Fruit fly (Drosophila melanogaster) whole organism, embryonic: ENCODE measurements around the gene CG42534.

Source experiments
- ATbp ChIP-seq: fragments of 200-800 bp; sonication (Bioruptor generic); optimal IDR thresholded peaks from 2 replicates; lab custom pipeline; 2017; ENCODE audit warnings: missing biosample characterization, mild to moderate bottlenecking, missing genetic modification characterization, missing genetic modification reagents
- Adf1 ChIP-seq: fragments of 200-800 bp; sonication (Bioruptor generic); IDR thresholded peaks from 2 replicates; pipeline ENCODE4 v1.3.6; 2022; ENCODE audit warnings: missing biosample characterization, missing genetic modification characterization
- Atf3 ChIP-seq: fragments of 200-800 bp; sonication (Bioruptor generic); optimal IDR thresholded peaks from 3 replicates; lab custom pipeline; 2016; ENCODE audit warnings: missing biosample characterization, missing genetic modification characterization
- CG10209 ChIP-seq: fragments of 200-800 bp; sonication (Bioruptor generic); optimal IDR thresholded peaks from 3 replicates; lab custom pipeline; 2017; ENCODE audit warnings: missing biosample characterization, mild to moderate bottlenecking, missing genetic modification characterization, missing genetic modification reagents
- CG1024 ChIP-seq: fragments of 200-800 bp; sonication (Bioruptor generic); IDR thresholded peaks from 2 replicates; pipeline ENCODE4 v1.3.6; 2022; ENCODE audit warnings: missing biosample characterization, missing genetic modification characterization
- CG10321 ChIP-seq: fragments of 200-800 bp; sonication (Bioruptor generic); IDR thresholded peaks from 2 replicates; pipeline ENCODE4 v1.3.6; 2022; ENCODE audit warnings: missing biosample characterization, missing genetic modification characterization
- CG10431 ChIP-seq: fragments of 200-800 bp; sonication (Bioruptor generic); optimal IDR thresholded peaks from 3 replicates; lab custom pipeline; 2018; ENCODE audit warnings: missing biosample characterization, mild to moderate bottlenecking, missing genetic modification characterization
- CG10462 ChIP-seq: fragments of 200-800 bp; sonication (Bioruptor generic); optimal IDR thresholded peaks from 2 replicates; lab custom pipeline; 2016; ENCODE audit warnings: missing biosample characterization, missing genetic modification characterization
- CG12219 ChIP-seq: fragments of 200-800 bp; sonication (Bioruptor generic); optimal IDR thresholded peaks from 3 replicates; lab custom pipeline; 2018; ENCODE audit warnings: missing biosample characterization, mild to moderate bottlenecking, missing genetic modification characterization
- CG13424 ChIP-seq: fragments of 200-800 bp; sonication (Bioruptor generic); optimal IDR thresholded peaks from 2 replicates; lab custom pipeline; 2019; ENCODE audit warnings: missing biosample characterization, mild to moderate bottlenecking, missing genetic modification characterization, moderate library complexity
- CG15011 ChIP-seq: fragments of 200-800 bp; sonication (Bioruptor generic); optimal IDR thresholded peaks from 3 replicates; lab custom pipeline; 2018; ENCODE audit warnings: missing biosample characterization, mild to moderate bottlenecking, missing genetic modification characterization
- CG15269 ChIP-seq: fragments of 200-800 bp; sonication (Bioruptor generic); optimal IDR thresholded peaks from 2 replicates; lab custom pipeline; 2018; ENCODE audit warnings: missing biosample characterization, mild to moderate bottlenecking, missing genetic modification characterization, moderate library complexity
- CG16863 ChIP-seq: fragments of 200-800 bp; sonication (Bioruptor generic); optimal IDR thresholded peaks from 3 replicates; lab custom pipeline; 2016; ENCODE audit warnings: missing biosample characterization, missing genetic modification characterization
- CG17186 ChIP-seq: fragments of 200-800 bp; sonication (Bioruptor generic); optimal IDR thresholded peaks from 3 replicates; lab custom pipeline; 2017; ENCODE audit warnings: missing biosample characterization, missing genetic modification reagents, missing genetic modification characterization
- CG2116 ChIP-seq: fragments of 200-800 bp; sonication (Bioruptor generic); optimal IDR thresholded peaks from 3 replicates; lab custom pipeline; 2018; ENCODE audit warnings: missing biosample characterization, mild to moderate bottlenecking, missing genetic modification characterization
- CG2199 ChIP-seq: fragments of 200-800 bp; sonication (Bioruptor generic); IDR thresholded peaks from 3 replicates; pipeline ENCODE4 v1.3.6; 2022; ENCODE audit warnings: missing biosample characterization, missing genetic modification characterization
- CG2678 ChIP-seq: fragments of 200-800 bp; sonication (Bioruptor generic); optimal IDR thresholded peaks from 3 replicates; lab custom pipeline; 2019; ENCODE audit warnings: missing biosample characterization, mild to moderate bottlenecking, missing genetic modification characterization, moderate library complexity
- CG3163 ChIP-seq: fragments of 200-800 bp; sonication (Bioruptor generic); optimal IDR thresholded peaks from 3 replicates; lab custom pipeline; 2016; ENCODE audit warnings: missing biosample characterization, missing genetic modification characterization
- CG3847 ChIP-seq: fragments of 200-800 bp; sonication (Bioruptor generic); IDR thresholded peaks from 2 replicates; pipeline ENCODE4 v1.3.6; 2022; ENCODE audit warnings: missing biosample characterization, missing genetic modification characterization
- CG4820 ChIP-seq: fragments of 200-800 bp; sonication (Bioruptor generic); optimal IDR thresholded peaks from 3 replicates; lab custom pipeline; 2016; ENCODE audit warnings: missing biosample characterization, missing genetic modification characterization
- CG6175 ChIP-seq: fragments of 200-800 bp; sonication (Bioruptor generic); IDR thresholded peaks from 3 replicates; pipeline ENCODE4 v1.3.6; 2022; ENCODE audit warnings: missing biosample characterization, missing genetic modification characterization
- CG7786 ChIP-seq: fragments of 200-800 bp; sonication (Bioruptor generic); optimal IDR thresholded peaks from 2 replicates; lab custom pipeline; 2016; ENCODE audit warnings: missing biosample characterization, missing genetic modification characterization
- CG8359 ChIP-seq: fragments of 200-800 bp; sonication (Bioruptor generic); optimal IDR thresholded peaks from 2 replicates; lab custom pipeline; 2017; ENCODE audit warnings: missing biosample characterization, mild to moderate bottlenecking, missing genetic modification characterization, borderline replicate concordance
- CG8388 ChIP-seq: fragments of 200-800 bp; sonication (Bioruptor generic); optimal IDR thresholded peaks from 2 replicates; lab custom pipeline; 2019; ENCODE audit warnings: missing biosample characterization, mild to moderate bottlenecking, missing genetic modification characterization, moderate library complexity
- Dfd ChIP-seq, 2 experiments: fragments of >200 bp; optimal IDR thresholded peaks; 2 replicates each; lab custom pipeline; 2017; ENCODE audit warnings: missing biosample characterization in 2 of 2, missing genetic modification characterization in 2 of 2
- Doc3 ChIP-seq: fragments of 200-800 bp; sonication (Bioruptor generic); IDR thresholded peaks from 3 replicates; pipeline ENCODE4 v1.3.6; 2022; ENCODE audit warnings: missing biosample characterization, missing genetic modification characterization; ENCODE audit not compliant: partially characterized antibody
- E2f1 ChIP-seq: fragments of 200-800 bp; sonication (Bioruptor generic); IDR thresholded peaks from 2 replicates; pipeline ENCODE4 v1.3.6; 2022; ENCODE audit warnings: missing biosample characterization, missing genetic modification characterization
- MESR4 ChIP-seq: fragments of 200-800 bp; sonication (Bioruptor generic); optimal IDR thresholded peaks from 2 replicates; lab custom pipeline; 2018; ENCODE audit warnings: missing biosample characterization, mild to moderate bottlenecking, missing genetic modification characterization, moderate library complexity
- Mes4 ChIP-seq: fragments of 200-800 bp; sonication (Bioruptor generic); optimal IDR thresholded peaks from 2 replicates; lab custom pipeline; 2016; ENCODE audit warnings: missing biosample characterization, missing genetic modification characterization
- Myb ChIP-seq: fragments of 200-800 bp; sonication (Bioruptor generic); optimal IDR thresholded peaks from 2 replicates; lab custom pipeline; 2016; ENCODE audit warnings: missing biosample characterization, missing genetic modification characterization
- Ptx1 ChIP-seq: fragments of 200-800 bp; sonication (Bioruptor generic); IDR thresholded peaks from 2 replicates; pipeline ENCODE4 v1.3.6; 2022; ENCODE audit warnings: missing biosample characterization, missing genetic modification characterization
- Sox100B ChIP-seq: fragments of 200-800 bp; sonication (Bioruptor generic); optimal IDR thresholded peaks from 3 replicates; lab custom pipeline; 2018; ENCODE audit warnings: missing biosample characterization, mild to moderate bottlenecking, missing genetic modification characterization
- Taf1 ChIP-seq: fragments of 200-800 bp; sonication (Bioruptor generic); IDR thresholded peaks from 2 replicates; pipeline ENCODE4 v1.3.6; 2022; ENCODE audit warnings: missing biosample characterization, missing genetic modification characterization
- Xrp1 ChIP-seq: fragments of 200-800 bp; sonication (Bioruptor generic); IDR thresholded peaks from 2 replicates; pipeline ENCODE4 v1.3.6; 2022; ENCODE audit warnings: missing biosample characterization, missing genetic modification characterization
- dm ChIP-seq: fragments of 200-800 bp; sonication (Bioruptor generic); optimal IDR thresholded peaks from 3 replicates; lab custom pipeline; 2016; ENCODE audit warnings: missing biosample characterization, missing genetic modification characterization
- gem ChIP-seq: fragments of 200-800 bp; sonication (Bioruptor generic); optimal IDR thresholded peaks from 2 replicates; lab custom pipeline; 2019; ENCODE audit warnings: missing biosample characterization, mild to moderate bottlenecking, missing genetic modification characterization, moderate library complexity
- gro ChIP-seq: fragments of 200-800 bp; sonication (Bioruptor generic); optimal IDR thresholded peaks from 2 replicates; lab custom pipeline; 2016; ENCODE audit warnings: missing biosample characterization, missing genetic modification characterization
- gsb-n ChIP-seq: fragments of 200-800 bp; sonication (Bioruptor generic); optimal IDR thresholded peaks from 3 replicates; lab custom pipeline; 2018; ENCODE audit warnings: missing biosample characterization, mild to moderate bottlenecking, missing genetic modification characterization
- her ChIP-seq: fragments of 200-800 bp; sonication (Bioruptor generic); optimal IDR thresholded peaks from 2 replicates; lab custom pipeline; 2016; ENCODE audit warnings: missing biosample characterization, missing genetic modification characterization
- hth ChIP-seq: fragments of >200 bp; optimal IDR thresholded peaks from 2 replicates; lab custom pipeline; 2017; ENCODE audit warnings: inconsistent platforms
- nerfin-1 ChIP-seq: fragments of 200-800 bp; sonication (Bioruptor generic); optimal IDR thresholded peaks from 3 replicates; lab custom pipeline; 2019; ENCODE audit warnings: missing biosample characterization, mild to moderate bottlenecking, missing genetic modification characterization, moderate library complexity
- org-1 ChIP-seq: fragments of 200-800 bp; sonication (Bioruptor generic); optimal IDR thresholded peaks from 2 replicates; lab custom pipeline; 2017; ENCODE audit warnings: missing biosample characterization, missing genetic modification characterization
- otp ChIP-seq: fragments of 200-800 bp; sonication (Bioruptor generic); IDR thresholded peaks from 3 replicates; pipeline ENCODE4, ENCODE4 v1.3.6; 2022; ENCODE audit warnings: missing biosample characterization, missing genetic modification characterization
- psq ChIP-seq: fragments of 200-800 bp; sonication (Bioruptor generic); optimal IDR thresholded peaks from 2 replicates; lab custom pipeline; 2017; ENCODE audit warnings: missing biosample characterization, missing genetic modification characterization
- ranshi ChIP-seq: fragments of 200-800 bp; sonication (Bioruptor generic); IDR thresholded peaks from 2 replicates; pipeline ENCODE4 v1.3.6; 2022; ENCODE audit warnings: missing biosample characterization, missing genetic modification characterization
- sd ChIP-seq: fragments of 200-800 bp; sonication (Bioruptor generic); optimal IDR thresholded peaks from 3 replicates; lab custom pipeline; 2018; ENCODE audit warnings: missing biosample characterization, mild to moderate bottlenecking, missing genetic modification characterization, moderate library complexity
- shn ChIP-seq: fragments of 200-800 bp; sonication (Bioruptor generic); optimal IDR thresholded peaks from 3 replicates; lab custom pipeline; 2016; ENCODE audit warnings: missing biosample characterization, missing genetic modification characterization
- sqz ChIP-seq: fragments of 200-800 bp; sonication (Bioruptor generic); optimal IDR thresholded peaks from 3 replicates; lab custom pipeline; 2018; ENCODE audit warnings: missing biosample characterization, mild to moderate bottlenecking, missing genetic modification characterization
- stc ChIP-seq: fragments of 200-800 bp; sonication (Bioruptor generic); IDR thresholded peaks from 2 replicates; pipeline ENCODE4 v1.3.6; 2022; ENCODE audit warnings: missing biosample characterization, missing genetic modification characterization
- twi ChIP-seq: fragments of 200-800 bp; optimal IDR thresholded peaks from 2 replicates; lab custom pipeline; 2019; ENCODE audit warnings: missing biosample characterization, mild to moderate bottlenecking, missing genetic modification characterization, moderate library complexity
- wdn ChIP-seq: fragments of 200-800 bp; sonication (Bioruptor generic); IDR thresholded peaks from 2 replicates; pipeline ENCODE4 v1.3.6; 2022; ENCODE audit warnings: missing biosample characterization, missing genetic modification characterization

CG42534 gene

dm6 chr3R:27407049-27407448, 66.6 kb downstream of the CG42534 start (continued):
- TF ChIP-seq MESR4 (GFP tag; lab: Kevin White, UChicago), result no peak
- peak; percentile 57 for TF ChIP-seq CG16863 (GFP tag; lab: Kevin White, UChicago)
- TF ChIP-seq Taf1, result peak; percentile 79
- no peak for TF ChIP-seq CG10321 (GFP tag; lab: Robert Waterston, UW)
- peak; percentile 56 for TF ChIP-seq CG12219
- peak; percentile 85 for TF ChIP-seq CG2678 (tag; lab: Kevin White, UChicago)
- TF ChIP-seq CG15011 (GFP tag; lab: Kevin White, UChicago), result peak; percentile 23
- TF ChIP-seq sqz (GFP tag; lab: Kevin White, UChicago), result peak; percentile 33
- peak; percentile 66 for TF ChIP-seq Xrp1 (GFP tag; lab: Robert Waterston, UW)
- TF ChIP-seq CG10431 (GFP tag; lab: Kevin White, UChicago), result no peak
- peak; percentile 57 for TF ChIP-seq shn (GFP tag; lab: Kevin White, UChicago)
- TF ChIP-seq CG17186 (GFP tag; lab: Kevin White, UChicago), result no peak
- TF ChIP-seq CG10209 (GFP tag; lab: Kevin White, UChicago), result peak; percentile 62
- no peak for TF ChIP-seq Dfd (GFP tag; optimal IDR thresholded peaks at IDR 0.05; lab: Kevin White, UChicago)
- TF ChIP-seq CG4820 (GFP tag; lab: Kevin White, UChicago), result peak; percentile 16
- TF ChIP-seq ATbp (GFP tag; lab: Kevin White, UChicago), result peak; percentile 44
- peak; percentile 37 for TF ChIP-seq Sox100B (GFP tag; lab: Kevin White, UChicago)
- TF ChIP-seq CG8359 (GFP tag; lab: Kevin White, UChicago), result no peak
- 0 out of 2 replicates have a peak, but pooled peaks have one; percentile 35 for TF ChIP-seq CG1024 (GFP tag; lab: Robert Waterston, UW)
- peak; percentile 73 for TF ChIP-seq stc (GFP tag; lab: Robert Waterston, UW)
- peak; percentile 81 for TF ChIP-seq CG7786 (GFP tag; lab: Kevin White, UChicago)
- TF ChIP-seq ranshi (GFP tag; lab: Robert Waterston, UW), result peak; percentile 86
- TF ChIP-seq CG2116 (GFP tag; lab: Kevin White, UChicago), result no peak
- TF ChIP-seq her (GFP tag; lab: Kevin White, UChicago), result peak; percentile 51
- peak; percentile 32 for TF ChIP-seq CG8388 (GFP tag; lab: Kevin White, UChicago)
- TF ChIP-seq Doc3 (GFP tag; lab: Robert Waterston, UW), result no peak
- peak; percentile 38 for TF ChIP-seq nerfin-1 (tag; lab: Kevin White, UChicago)
- TF ChIP-seq CG3847, result peak; percentile 91
- TF ChIP-seq CG10462, result no peak
- peak; percentile 22 for TF ChIP-seq twi (tag; lab: Kevin White, UChicago)
- 0 out of 3 replicates have a peak, but pooled peaks have one; percentile 38 for TF ChIP-seq otp (GFP tag; lab: Robert Waterston, UW)
- TF ChIP-seq Atf3, result peak; percentile 11
- peak; percentile 83 for TF ChIP-seq gem (tag; lab: Kevin White, UChicago)
- no peak for TF ChIP-seq psq (GFP tag; lab: Kevin White, UChicago)
- TF ChIP-seq Myb (GFP tag; lab: Kevin White, UChicago), result peak; percentile 55
- peak; percentile 83 for TF ChIP-seq CG15269 (tag; lab: Kevin White, UChicago)
- TF ChIP-seq gro (GFP tag; lab: Kevin White, UChicago), result peak; percentile 76
- no peak for TF ChIP-seq hth (lab: Kevin White, UChicago)
- TF ChIP-seq CG2199, result 0 out of 3 replicates have a peak, but pooled peaks have one; percentile 25
- peak; percentile 12 for TF ChIP-seq Mes4 (GFP tag; lab: Kevin White, UChicago)
- TF ChIP-seq wdn, result peak; percentile 83
- peak; percentile 87 for TF ChIP-seq Ptx1 (GFP tag; lab: Robert Waterston, UW)
- peak; percentile 68; the same call in 2 of the 3 replicates for TF ChIP-seq CG6175 (GFP tag; lab: Robert Waterston, UW)
- TF ChIP-seq gsb-n (tag; lab: Kevin White, UChicago), result no peak
- peak; percentile 46 for TF ChIP-seq dm
- peak; percentile 80 for TF ChIP-seq CG13424 (tag; lab: Kevin White, UChicago)
- TF ChIP-seq CG3163 (GFP tag; lab: Kevin White, UChicago), result no peak
- TF ChIP-seq sd (tag; lab: Kevin White, UChicago), result peak; percentile 70
- peak; percentile 49 for TF ChIP-seq org-1
- TF ChIP-seq Adf1 (GFP tag; lab: Robert Waterston, UW), result peak; percentile 58
- peak; percentile 64 for TF ChIP-seq E2f1
